Worm (Caenorhabditis elegans) whole organism, young adult: ENCODE data around the gene crn-6.

Experiments
- C17E4.6 ChIP-seq: fragments of 200-800 bp; sonication (Bioruptor generic); IDR thresholded peaks from 2 replicates; pipeline ENCODE4 v1.3.6; 2022; ENCODE audit warnings: missing genetic modification reagents, missing genetic modification characterization, missing compliant biosample characterization
- D2030.7 ChIP-seq: fragments of 200-800 bp; sonication (Bioruptor generic); IDR thresholded peaks from 2 replicates; pipeline ENCODE4 v1.3.6; 2022; ENCODE audit warnings: missing genetic modification reagents, missing genetic modification characterization, missing compliant biosample characterization
- F10E7.11 ChIP-seq: sonication (generic microtip); optimal IDR thresholded peaks from 2 replicates; lab custom pipeline; 2017; ENCODE audit warnings: mild to moderate bottlenecking, missing genetic modification characterization, moderate library complexity, missing compliant biosample characterization
- F33H1.4 ChIP-seq: fragments of 200-800 bp; sonication (Bioruptor generic); IDR thresholded peaks from 2 replicates; pipeline ENCODE4 v1.3.6; 2022; ENCODE audit warnings: missing genetic modification reagents, missing genetic modification characterization, missing compliant biosample characterization
- F37B4.10 ChIP-seq: fragments of 200-800 bp; sonication (Bioruptor generic); IDR thresholded peaks from 2 replicates; pipeline ENCODE4 v1.3.6; 2022; ENCODE audit warnings: missing genetic modification characterization, missing compliant biosample characterization
- F39B2.1 ChIP-seq: fragments of 200-800 bp; sonication (Bioruptor generic); IDR thresholded peaks from 2 replicates; pipeline ENCODE4 v1.3.6; 2022; ENCODE audit warnings: missing genetic modification reagents, missing genetic modification characterization, missing compliant biosample characterization
- F49E8.2 ChIP-seq: sonication (generic microtip); optimal IDR thresholded peaks from 3 replicates; lab custom pipeline; 2017; ENCODE audit warnings: missing genetic modification characterization, mild to moderate bottlenecking, missing compliant biosample characterization, antibody characterized with exemption, moderate library complexity; ENCODE audit not compliant: insufficient read depth
- F57C9.4 ChIP-seq: sonication (generic microtip); optimal IDR thresholded peaks from 2 replicates; lab custom pipeline; 2017; ENCODE audit warnings: mild to moderate bottlenecking, missing genetic modification characterization, missing compliant biosample characterization
- K11D2.4 ChIP-seq: fragments of 200-800 bp; sonication (Bioruptor generic); IDR thresholded peaks from 2 replicates; pipeline ENCODE4 v1.3.6; 2022; ENCODE audit warnings: missing genetic modification reagents, missing genetic modification characterization, missing compliant biosample characterization
- T07F8.4 ChIP-seq: sonication (generic microtip); optimal IDR thresholded peaks from 2 replicates; lab custom pipeline; 2016; ENCODE audit warnings: mild to moderate bottlenecking, missing genetic modification characterization, moderate library complexity, missing compliant biosample characterization
- Y53G8AR.9 ChIP-seq: fragments of 200-800 bp; sonication (Bioruptor generic); conservative IDR thresholded peaks from 2 replicates; pipeline ENCODE4 v1.3.6; 2022; ENCODE audit warnings: missing genetic modification reagents, missing genetic modification characterization, missing compliant biosample characterization
- Y95B8A.8 ChIP-seq: fragments of 200-800 bp; sonication (Bioruptor generic); IDR thresholded peaks from 2 replicates; pipeline ENCODE4 v1.3.6; 2022; ENCODE audit warnings: missing genetic modification reagents, missing genetic modification characterization, missing compliant biosample characterization
- ama-1 ChIP-seq, 3 experiments: fragments of 150-350 bp in 1 of 3; sonication (generic microtip) in 2 of 3; optimal IDR thresholded peaks; 2 replicates each; lab custom pipeline; 2014 to 2018; ENCODE audit warnings: missing biosample characterization in 2 of 3, missing genetic modification characterization in 2 of 3, missing genetic modification reagents in 2 of 3
- aptf-3 ChIP-seq: fragments of 200-800 bp; sonication (Bioruptor generic); IDR thresholded peaks from 2 replicates; pipeline ENCODE4 v1.3.6; 2022; ENCODE audit warnings: missing genetic modification characterization, missing compliant biosample characterization
- atf-7 ChIP-seq: sonication (generic microtip); optimal IDR thresholded peaks from 2 replicates; lab custom pipeline; 2017; ENCODE audit warnings: mild to moderate bottlenecking, missing genetic modification characterization, missing compliant biosample characterization
- athp-1 ChIP-seq: sonication (generic microtip); optimal IDR thresholded peaks from 2 replicates; lab custom pipeline; 2017; ENCODE audit warnings: mild to moderate bottlenecking, missing genetic modification characterization, missing compliant biosample characterization
- attf-6 ChIP-seq: fragments of 200-800 bp; sonication (Bioruptor generic); IDR thresholded peaks from 2 replicates; pipeline ENCODE4 v1.3.6; 2022; ENCODE audit warnings: missing genetic modification reagents, missing genetic modification characterization, missing compliant biosample characterization
- ccch-3 ChIP-seq: fragments of 200-800 bp; sonication (Bioruptor generic); optimal IDR thresholded peaks from 2 replicates; lab custom pipeline; 2018; ENCODE audit warnings: mild to moderate bottlenecking, missing genetic modification characterization, missing compliant biosample characterization
- ceh-100 ChIP-seq: fragments of 200-800 bp; sonication (Bioruptor generic); IDR thresholded peaks from 2 replicates; pipeline ENCODE4 v1.3.6; 2022; ENCODE audit warnings: missing genetic modification reagents, missing genetic modification characterization, missing compliant biosample characterization
- ceh-27 ChIP-seq: fragments of 200-800 bp; sonication (Bioruptor generic); optimal IDR thresholded peaks from 2 replicates; lab custom pipeline; 2018; ENCODE audit warnings: mild to moderate bottlenecking, missing genetic modification characterization, moderate library complexity, missing compliant biosample characterization
- ceh-91 ChIP-seq: fragments of 200-800 bp; sonication (Bioruptor generic); IDR thresholded peaks from 2 replicates; pipeline ENCODE4 v1.3.6; 2022; ENCODE audit warnings: missing genetic modification reagents, missing genetic modification characterization, missing compliant biosample characterization
- chd-7 ChIP-seq: sonication (generic microtip); optimal IDR thresholded peaks from 2 replicates; lab custom pipeline; 2016; ENCODE audit warnings: mild to moderate bottlenecking, missing genetic modification characterization, moderate library complexity, missing compliant biosample characterization
- die-1 ChIP-seq: sonication (generic microtip); optimal IDR thresholded peaks from 2 replicates; lab custom pipeline; 2016; ENCODE audit warnings: missing genotype, mild to moderate bottlenecking, missing genetic modification characterization, missing compliant biosample characterization
- dpff-1 ChIP-seq: sonication (generic microtip); optimal IDR thresholded peaks from 2 replicates; lab custom pipeline; 2017; ENCODE audit warnings: mild to moderate bottlenecking, missing genetic modification characterization, missing compliant biosample characterization
- dpl-1 ChIP-seq: fragments of 150-350 bp; optimal IDR thresholded peaks from 2 replicates; lab custom pipeline; 2014; ENCODE audit warnings: missing biosample characterization, missing genetic modification reagents, missing genetic modification characterization
- egrh-3 ChIP-seq: fragments of 200-800 bp; sonication (Bioruptor generic); IDR thresholded peaks from 2 replicates; pipeline ENCODE4 v1.3.6; 2022; ENCODE audit warnings: missing genetic modification reagents, missing genetic modification characterization, missing compliant biosample characterization
- ets-4 ChIP-seq: fragments of 200-800 bp; sonication (Bioruptor generic); optimal IDR thresholded peaks from 2 replicates; lab custom pipeline; 2018; ENCODE audit warnings: mild to moderate bottlenecking, missing genetic modification characterization, missing compliant biosample characterization
- hsf-1 ChIP-seq: fragments of 200-800 bp; sonication (Bioruptor generic); IDR thresholded peaks from 2 replicates; pipeline ENCODE4 v1.3.6; 2022; ENCODE audit warnings: missing genetic modification reagents, missing genetic modification characterization, missing compliant biosample characterization
- lin-35 ChIP-seq, 3 experiments: fragments of 150-350 bp in 2 of 3; sonication (generic microtip) in 1 of 3; optimal IDR thresholded peaks; 2 replicates each; lab custom pipeline; 2014 to 2018; ENCODE audit warnings: missing biosample characterization in 3 of 3, missing genetic modification characterization in 3 of 3, missing genetic modification reagents in 3 of 3
- lir-1 ChIP-seq: fragments of 200-800 bp; sonication (Bioruptor generic); conservative IDR thresholded peaks from 2 replicates; pipeline ENCODE4 v1.3.6; 2022; ENCODE audit warnings: missing genetic modification reagents, missing genetic modification characterization, missing compliant biosample characterization
- lsl-1 ChIP-seq: fragments of 200-800 bp; sonication (Bioruptor generic); optimal IDR thresholded peaks from 2 replicates; lab custom pipeline; 2018; ENCODE audit warnings: mild to moderate bottlenecking, missing genetic modification characterization, moderate library complexity, missing compliant biosample characterization
- lsy-27 ChIP-seq: sonication (generic microtip); optimal IDR thresholded peaks from 2 replicates; lab custom pipeline; 2017; ENCODE audit warnings: missing genetic modification characterization, mild to moderate bottlenecking, missing compliant biosample characterization, antibody characterized with exemption, missing genotype, borderline replicate concordance; ENCODE audit not compliant: insufficient read depth
- madf-3 ChIP-seq: fragments of 200-800 bp; sonication (Bioruptor generic); IDR thresholded peaks from 2 replicates; pipeline ENCODE4 v1.3.6; 2022; ENCODE audit warnings: missing genetic modification reagents, missing genetic modification characterization, missing compliant biosample characterization
- madf-6 ChIP-seq: fragments of 200-800 bp; sonication (Bioruptor generic); IDR thresholded peaks from 2 replicates; pipeline ENCODE4 v1.3.6; 2022; ENCODE audit warnings: missing genetic modification reagents, missing genetic modification characterization, missing compliant biosample characterization
- nfya-1 ChIP-seq: sonication (generic microtip); optimal IDR thresholded peaks from 2 replicates; lab custom pipeline; 2017; ENCODE audit warnings: antibody characterized with exemption, missing compliant biosample characterization, missing genetic modification characterization, borderline replicate concordance; ENCODE audit not compliant: insufficient read depth
- nfyb-1 ChIP-seq: fragments of 200-800 bp; sonication (Bioruptor generic); IDR thresholded peaks from 2 replicates; pipeline ENCODE4 v1.3.6; 2022; ENCODE audit warnings: missing genetic modification reagents, missing genetic modification characterization, missing compliant biosample characterization
- nhr-120 ChIP-seq: fragments of 200-800 bp; sonication (Bioruptor generic); IDR thresholded peaks from 2 replicates; pipeline ENCODE4 v1.3.6; 2022; ENCODE audit warnings: missing genetic modification characterization, missing compliant biosample characterization
- nhr-80 ChIP-seq: sonication (generic microtip); optimal IDR thresholded peaks from 2 replicates; lab custom pipeline; 2016; ENCODE audit warnings: missing genetic modification characterization, missing compliant biosample characterization
- pha-4 ChIP-seq: fragments of 150-350 bp; sonication (generic microtip); optimal IDR thresholded peaks from 2 replicates; lab custom pipeline; 2014; ENCODE audit warnings: missing biosample characterization, missing genetic modification reagents, missing genetic modification characterization
- rec-8 ChIP-seq, 2 experiments: sonication (generic microtip); optimal IDR thresholded peaks; 2 replicates each; lab custom pipeline; 2016; ENCODE audit warnings: mild to moderate bottlenecking in 2 of 2, missing genetic modification characterization in 2 of 2, missing genetic modification reagents in 2 of 2, missing genotype in 2 of 2, missing biosample characterization in 1 of 2, missing compliant biosample characterization in 1 of 2, moderate library complexity in 1 of 2
- sdz-38 ChIP-seq: sonication (generic microtip); optimal IDR thresholded peaks from 2 replicates; lab custom pipeline; 2016; ENCODE audit warnings: missing genotype, missing genetic modification characterization, missing compliant biosample characterization
- snpc-1.1 ChIP-seq: sonication (generic microtip); optimal IDR thresholded peaks from 2 replicates; lab custom pipeline; 2017; ENCODE audit warnings: missing genetic modification characterization, mild to moderate bottlenecking, missing compliant biosample characterization, antibody characterized with exemption, moderate library complexity, missing genotype, missing genetic modification reagents; ENCODE audit not compliant: insufficient read depth
- sptf-2 ChIP-seq: fragments of 200-800 bp; sonication (Bioruptor generic); optimal IDR thresholded peaks from 2 replicates; lab custom pipeline; 2018; ENCODE audit warnings: mild to moderate bottlenecking, missing genetic modification characterization, missing compliant biosample characterization
- tbp1 ChIP-seq: fragments of 200-800 bp; sonication (Bioruptor generic); optimal IDR thresholded peaks from 2 replicates; lab custom pipeline; 2018; ENCODE audit warnings: mild to moderate bottlenecking, missing genetic modification characterization, missing compliant biosample characterization
- zim-3 ChIP-seq: sonication (generic microtip); optimal IDR thresholded peaks from 2 replicates; lab custom pipeline; 2017; ENCODE audit warnings: mild to moderate bottlenecking, missing genetic modification characterization, moderate library complexity, missing compliant biosample characterization
- ztf-22 ChIP-seq: fragments of 200-800 bp; sonication (Bioruptor generic); optimal IDR thresholded peaks from 2 replicates; lab custom pipeline; 2018; ENCODE audit warnings: mild to moderate bottlenecking, missing genetic modification characterization, moderate library complexity, missing compliant biosample characterization

The crn-6 gene

ce11 chrIII:9324724-9325123 is 42.3 kb upstream of the crn-6 start, which contains the start of gene C40H1.7:
TSS of gene C40H1.7 (plus strand) at chrIII:9325024.
- TF ChIP-seq nhr-80 (tag; lab: Kevin White, UChicago) (peak; percentile 38), atf-7 (tag; lab: Kevin White, UChicago) (no peak)
- TF ChIP-seq, all 124 proteins: peak for 1

ce11 chrIII:9326528-9326927 is 40.5 kb upstream of the crn-6 start:
- TF ChIP-seq pha-4 (tag; lab: Kevin White, UChicago) (peak; percentile 52), Y95B8A.8 (GFP tag; lab: Robert Waterston, UW) (no peak), rec-8 (tag; optimal IDR thresholded peaks at IDR 0.05; lab: Kevin White, UChicago) (no peak), madf-6 (GFP tag; lab: Robert Waterston, UW) (no peak), ceh-91 (GFP tag; lab: Robert Waterston, UW) (no peak), ceh-100 (GFP tag; lab: Robert Waterston, UW) (no peak), K11D2.4 (GFP tag; lab: Robert Waterston, UW) (no peak), lin-35 (GFP tag; optimal IDR thresholded peaks at IDR 0.05; lab: Kevin White, UChicago) (no peak), lir-1 (GFP tag; lab: Robert Waterston, UW) (no peak), snpc-1.1 (tag; lab: Kevin White, UChicago) (no peak), athp-1 (tag; lab: Kevin White, UChicago) (no peak), ets-4 (GFP tag; lab: Kevin White, UChicago) (peak; percentile 76), C17E4.6 (GFP tag; lab: Robert Waterston, UW) (no peak), sdz-38 (tag; lab: Kevin White, UChicago) (no peak), F57C9.4 (tag; lab: Kevin White, UChicago) (no peak), dpl-1 (GFP tag; lab: Kevin White, UChicago) (no peak), egrh-3 (GFP tag; lab: Robert Waterston, UW) (no peak), ccch-3 (no peak), F39B2.1 (GFP tag; lab: Robert Waterston, UW) (no peak), F33H1.4 (no peak), Y53G8AR.9 (GFP tag; lab: Robert Waterston, UW) (no peak), F49E8.2 (tag; lab: Kevin White, UChicago) (no peak), nhr-120 (GFP tag; lab: Robert Waterston, UW) (no peak), lsy-27 (tag; lab: Kevin White, UChicago) (no peak), nfya-1 (tag; lab: Kevin White, UChicago) (no peak), F37B4.10 (GFP tag; lab: Robert Waterston, UW) (no peak), lsl-1 (no peak), atf-7 (tag; lab: Kevin White, UChicago) (peak; percentile 61), zim-3 (tag; lab: Kevin White, UChicago) (no peak), die-1 (tag; lab: Kevin White, UChicago) (no peak), nhr-80 (tag; lab: Kevin White, UChicago) (peak; percentile 98), ama-1 (optimal IDR thresholded peaks at IDR 0.05; lab: Kevin White, UChicago) (no peak), ama-1 (GFP tag; optimal IDR thresholded peaks at IDR 0.05; lab: Kevin White, UChicago) (no peak), D2030.7 (no peak), dpff-1 (tag; lab: Kevin White, UChicago) (no peak), attf-6 (GFP tag; lab: Robert Waterston, UW) (no peak), nfyb-1 (GFP tag; lab: Robert Waterston, UW) (0 out of 2 replicates have a peak, but pooled peaks have one; percentile 52), sptf-2 (no peak), madf-3 (GFP tag; lab: Robert Waterston, UW) (no peak), hsf-1 (GFP tag; lab: Robert Waterston, UW) (no peak), ztf-22 (peak; percentile 47), F10E7.11 (no peak), T07F8.4 (no peak), chd-7 (tag; lab: Kevin White, UChicago) (no peak), tbp1 (GFP tag; lab: Kevin White, UChicago) (peak; percentile 22), ceh-27 (GFP tag; lab: Kevin White, UChicago) (no peak), aptf-3 (GFP tag; lab: Robert Waterston, UW) (no peak)
